Fruit fly (Drosophila melanogaster) whole organism, pupa: ENCODE measurements around the gene CG1542.

ENCODE experiments used
- CG13204 ChIP-seq: fragments of 200-800 bp; sonication (Bioruptor generic); optimal IDR thresholded peaks from 2 replicates; lab custom pipeline; 2018; ENCODE audit warnings: missing biosample characterization, mild to moderate bottlenecking, missing genetic modification characterization, moderate library complexity
- CG14655 ChIP-seq: fragments of 200-800 bp; sonication (Bioruptor generic); optimal IDR thresholded peaks from 3 replicates; lab custom pipeline; 2017; ENCODE audit warnings: mild to moderate bottlenecking, missing biosample characterization, missing genetic modification reagents, missing genetic modification characterization
- CG34367 ChIP-seq: fragments of 200-800 bp; sonication (Bioruptor generic); optimal IDR thresholded peaks from 2 replicates; lab custom pipeline; 2018; ENCODE audit warnings: missing biosample characterization, mild to moderate bottlenecking, missing genetic modification characterization
- D1 ChIP-seq: fragments of 200-800 bp; sonication (Bioruptor generic); optimal IDR thresholded peaks from 2 replicates; lab custom pipeline; 2018; ENCODE audit warnings: missing biosample characterization, mild to moderate bottlenecking, missing genetic modification characterization, moderate library complexity
- EcR ChIP-seq: fragments of 200-800 bp; sonication (Bioruptor generic); optimal IDR thresholded peaks from 3 replicates; lab custom pipeline; 2019; ENCODE audit warnings: missing biosample characterization, missing genetic modification characterization, mild to moderate bottlenecking, moderate library complexity, missing genetic modification reagents
- Ets98B ChIP-seq: fragments of 200-800 bp; sonication (Bioruptor generic); IDR thresholded peaks from 2 replicates; pipeline ENCODE4 v1.3.6; 2022; ENCODE audit warnings: missing biosample characterization, missing genetic modification characterization
- Pif1B ChIP-seq: fragments of 200-800 bp; sonication (Bioruptor generic); optimal IDR thresholded peaks from 3 replicates; lab custom pipeline; 2016; ENCODE audit warnings: missing biosample characterization, missing genetic modification characterization
- gl ChIP-seq: fragments of 200-800 bp; sonication (Bioruptor generic); optimal IDR thresholded peaks from 2 replicates; lab custom pipeline; 2018; ENCODE audit warnings: missing biosample characterization, mild to moderate bottlenecking, missing genetic modification characterization

- TF ChIP-seq CG34367 = no peak
- TF ChIP-seq CG13204 (GFP tag; lab: Kevin White, UChicago) = no peak
- no peak for TF ChIP-seq CG14655 (GFP tag; lab: Kevin White, UChicago)
- no peak for TF ChIP-seq gl (tag; lab: Kevin White, UChicago)
- no peak for TF ChIP-seq D1 (tag; lab: Kevin White, UChicago)
- no peak for TF ChIP-seq Ets98B
- TF ChIP-seq EcR = no peak
- TF ChIP-seq Pif1B (GFP tag; lab: Kevin White, UChicago) = no peak
Measured at dm6 chr3R:31195695-31196113, 17.6 kb upstream of the CG1542 start, which contains the start of gene mesh.
